Fruit fly (Drosophila melanogaster) whole organism, embryonic: ENCODE data around the gene DCP2.

Source experiments
- Asciz ChIP-seq: fragments of 200-800 bp; sonication (Bioruptor generic); optimal IDR thresholded peaks from 2 replicates; lab custom pipeline; 2017; ENCODE audit warnings: missing biosample characterization, mild to moderate bottlenecking, missing genetic modification characterization, missing genetic modification reagents
- CG10147 ChIP-seq: fragments of 200-800 bp; sonication (Bioruptor generic); optimal IDR thresholded peaks from 2 replicates; lab custom pipeline; 2019; ENCODE audit warnings: missing biosample characterization, mild to moderate bottlenecking, missing genetic modification characterization, moderate library complexity
- CG10209 ChIP-seq: fragments of 200-800 bp; sonication (Bioruptor generic); optimal IDR thresholded peaks from 3 replicates; lab custom pipeline; 2017; ENCODE audit warnings: missing biosample characterization, mild to moderate bottlenecking, missing genetic modification characterization, missing genetic modification reagents
- CG11093 ChIP-seq: fragments of 200-800 bp; sonication (Bioruptor generic); IDR thresholded peaks from 3 replicates; pipeline ENCODE4 v1.3.6; 2022; ENCODE audit warnings: missing biosample characterization, missing genetic modification characterization
- CG11504 ChIP-seq: fragments of 200-800 bp; sonication (Bioruptor generic); optimal IDR thresholded peaks from 3 replicates; lab custom pipeline; 2019; ENCODE audit warnings: missing biosample characterization, mild to moderate bottlenecking, missing genetic modification characterization, moderate library complexity
- CG14441 ChIP-seq: fragments of 200-800 bp; sonication (Bioruptor generic); IDR thresholded peaks from 2 replicates; pipeline ENCODE4 v1.3.6; 2022; ENCODE audit warnings: missing biosample characterization, missing genetic modification characterization
- CG14667 ChIP-seq: fragments of 200-800 bp; sonication (Bioruptor generic); IDR thresholded peaks from 2 replicates; pipeline ENCODE4 v1.3.6; 2022; ENCODE audit warnings: missing biosample characterization, missing genetic modification characterization
- CG17359 ChIP-seq: fragments of 200-800 bp; sonication (Bioruptor generic); optimal IDR thresholded peaks from 3 replicates; lab custom pipeline; 2018; ENCODE audit warnings: missing biosample characterization, mild to moderate bottlenecking, missing genetic modification characterization, moderate library complexity
- CG17829 ChIP-seq: fragments of 200-800 bp; optimal IDR thresholded peaks from 2 replicates; lab custom pipeline; 2019; ENCODE audit warnings: missing biosample characterization, mild to moderate bottlenecking, missing genetic modification characterization, moderate library complexity
- CG18011 ChIP-seq: fragments of 200-800 bp; sonication (Bioruptor generic); optimal IDR thresholded peaks from 2 replicates; lab custom pipeline; 2017; ENCODE audit warnings: missing biosample characterization, missing genetic modification characterization, mild to moderate bottlenecking, moderate library complexity, missing genotype
- CG18599 ChIP-seq: fragments of 200-800 bp; sonication (Bioruptor generic); optimal IDR thresholded peaks from 3 replicates; lab custom pipeline; 2017; ENCODE audit warnings: missing biosample characterization, missing genetic modification characterization, mild to moderate bottlenecking, moderate library complexity, missing genetic modification reagents
- CG2116 ChIP-seq: fragments of 200-800 bp; sonication (Bioruptor generic); optimal IDR thresholded peaks from 3 replicates; lab custom pipeline; 2018; ENCODE audit warnings: missing biosample characterization, mild to moderate bottlenecking, missing genetic modification characterization
- CG2120 ChIP-seq: fragments of 200-800 bp; sonication (Bioruptor generic); optimal IDR thresholded peaks from 3 replicates; lab custom pipeline; 2016; ENCODE audit warnings: missing biosample characterization, missing genetic modification characterization
- CG2678 ChIP-seq: fragments of 200-800 bp; sonication (Bioruptor generic); optimal IDR thresholded peaks from 3 replicates; lab custom pipeline; 2019; ENCODE audit warnings: missing biosample characterization, mild to moderate bottlenecking, missing genetic modification characterization, moderate library complexity
- CG30431 ChIP-seq: fragments of 200-800 bp; sonication (Bioruptor generic); optimal IDR thresholded peaks from 2 replicates; lab custom pipeline; 2017; ENCODE audit warnings: missing biosample characterization, missing genetic modification characterization
- CG33213 ChIP-seq: fragments of 200-800 bp; sonication (Bioruptor generic); optimal IDR thresholded peaks from 3 replicates; lab custom pipeline; 2016; ENCODE audit warnings: missing biosample characterization, missing genetic modification characterization
- CG4854 ChIP-seq: fragments of 200-800 bp; sonication (Bioruptor generic); optimal IDR thresholded peaks from 2 replicates; lab custom pipeline; 2016; ENCODE audit warnings: missing biosample characterization, missing genetic modification characterization, inconsistent platforms
- CG5245 ChIP-seq: fragments of 200-800 bp; sonication (Bioruptor generic); optimal IDR thresholded peaks from 3 replicates; lab custom pipeline; 2016; ENCODE audit warnings: missing biosample characterization, missing genetic modification characterization
- CG6689 ChIP-seq: fragments of 200-800 bp; sonication (Bioruptor generic); IDR thresholded peaks from 2 replicates; pipeline ENCODE4 v1.3.6; 2022; ENCODE audit warnings: missing biosample characterization, missing genetic modification characterization
- CG7357 ChIP-seq: fragments of 200-800 bp; sonication (Bioruptor generic); IDR thresholded peaks from 3 replicates; pipeline ENCODE4 v1.3.6; 2022; ENCODE audit warnings: missing biosample characterization, missing genetic modification characterization
- CG7839 ChIP-seq: fragments of 200-800 bp; sonication (Bioruptor generic); optimal IDR thresholded peaks from 3 replicates; lab custom pipeline; 2018; ENCODE audit warnings: missing biosample characterization, mild to moderate bottlenecking, missing genetic modification characterization, moderate library complexity
- CG8478 ChIP-seq: fragments of >200 bp; optimal IDR thresholded peaks from 2 replicates; lab custom pipeline; 2018
- CoRest ChIP-seq: fragments of 200-800 bp; sonication (Bioruptor generic); optimal IDR thresholded peaks from 3 replicates; lab custom pipeline; 2018; ENCODE audit warnings: missing biosample characterization, mild to moderate bottlenecking, missing genetic modification characterization, moderate library complexity
- Fer1 ChIP-seq: fragments of 200-800 bp; sonication (Bioruptor generic); optimal IDR thresholded peaks from 2 replicates; lab custom pipeline; 2017; ENCODE audit warnings: missing biosample characterization, mild to moderate bottlenecking, missing genetic modification characterization
- HLH54F ChIP-seq: fragments of 200-800 bp; sonication (Bioruptor generic); optimal IDR thresholded peaks from 3 replicates; lab custom pipeline; 2016; ENCODE audit warnings: missing biosample characterization, missing genetic modification characterization
- Hmr ChIP-seq: fragments of 200-800 bp; sonication (Bioruptor generic); optimal IDR thresholded peaks from 3 replicates; lab custom pipeline; 2017; ENCODE audit warnings: mild to moderate bottlenecking, missing biosample characterization, missing genetic modification reagents, missing genetic modification characterization
- Hr51 ChIP-seq, 2 experiments: fragments of 200-800 bp; sonication (Bioruptor generic); optimal IDR thresholded peaks; 2 replicates in 1 of 2; 3 replicates in 1 of 2; lab custom pipeline; 2016 to 2018; ENCODE audit warnings: missing biosample characterization in 2 of 2, missing genetic modification characterization in 2 of 2, mild to moderate bottlenecking in 1 of 2, moderate library complexity in 1 of 2
- Med ChIP-seq: fragments of 200-800 bp; sonication (Bioruptor generic); peaks from one replicate; lab custom pipeline; 2016; ENCODE audit warnings: missing biosample characterization, missing genetic modification characterization, mild to moderate bottlenecking, inconsistent platforms, moderate library complexity
- NC2α ChIP-seq: fragments of 200-800 bp; sonication (Bioruptor generic); optimal IDR thresholded peaks from 2 replicates; lab custom pipeline; 2016; ENCODE audit warnings: missing biosample characterization, missing genetic modification characterization
- NFAT ChIP-seq: fragments of 200-800 bp; sonication (Bioruptor generic); IDR thresholded peaks from 2 replicates; pipeline ENCODE4 v1.3.6; 2022; ENCODE audit warnings: missing biosample characterization, missing genetic modification characterization
- Sry-β ChIP-seq: fragments of 200-800 bp; sonication (Bioruptor generic); optimal IDR thresholded peaks from 2 replicates; lab custom pipeline; 2018; ENCODE audit warnings: missing biosample characterization, mild to moderate bottlenecking, missing genetic modification characterization, moderate library complexity
- al ChIP-seq: fragments of 200-800 bp; sonication (Bioruptor generic); IDR thresholded peaks from 2 replicates; pipeline ENCODE4 v1.3.6; 2022; ENCODE audit warnings: missing biosample characterization, missing genetic modification characterization
- btn ChIP-seq: fragments of 200-800 bp; sonication (Bioruptor generic); optimal IDR thresholded peaks from 2 replicates; lab custom pipeline; 2016; ENCODE audit warnings: missing biosample characterization, missing genetic modification characterization
- cwo ChIP-seq: fragments of 200-800 bp; sonication (Bioruptor generic); optimal IDR thresholded peaks from 3 replicates; lab custom pipeline; 2017; ENCODE audit warnings: missing biosample characterization, missing genetic modification characterization, mild to moderate bottlenecking, moderate library complexity, missing genetic modification reagents
- da ChIP-seq: fragments of 200-800 bp; sonication (Bioruptor generic); optimal IDR thresholded peaks from 2 replicates; lab custom pipeline; 2016; ENCODE audit warnings: missing biosample characterization, missing genetic modification characterization
- dmrt99B ChIP-seq: fragments of 200-800 bp; sonication (Bioruptor generic); optimal IDR thresholded peaks from 2 replicates; lab custom pipeline; 2018; ENCODE audit warnings: missing biosample characterization, mild to moderate bottlenecking, missing genetic modification characterization, moderate library complexity
- eve ChIP-seq, 2 experiments: fragments of >200 bp; optimal IDR thresholded peaks; 2 replicates each; lab custom pipeline; 2017; ENCODE audit warnings: missing biosample characterization in 2 of 2, missing genetic modification characterization in 2 of 2
- gem ChIP-seq: fragments of 200-800 bp; sonication (Bioruptor generic); optimal IDR thresholded peaks from 2 replicates; lab custom pipeline; 2019; ENCODE audit warnings: missing biosample characterization, mild to moderate bottlenecking, missing genetic modification characterization, moderate library complexity
- grau ChIP-seq: fragments of 200-800 bp; optimal IDR thresholded peaks from 3 replicates; lab custom pipeline; 2019; ENCODE audit warnings: missing biosample characterization, mild to moderate bottlenecking, missing genetic modification characterization, moderate library complexity
- lab ChIP-seq: fragments of 200-800 bp; sonication (Bioruptor generic); optimal IDR thresholded peaks from 3 replicates; lab custom pipeline; 2017; ENCODE audit warnings: missing biosample characterization, missing genetic modification characterization, mild to moderate bottlenecking, moderate library complexity, missing genetic modification reagents
- lola ChIP-seq, 3 experiments: fragments of >200 bp in 2 of 3; fragments of 200-800 bp in 1 of 3; sonication (Bioruptor generic) in 1 of 3; optimal IDR thresholded peaks; 2 replicates each; lab custom pipeline; 2017 to 2019; ENCODE audit warnings: missing biosample characterization in 3 of 3, missing genetic modification characterization in 3 of 3, mild to moderate bottlenecking in 1 of 3, moderate library complexity in 1 of 3
- maf-S ChIP-seq: fragments of 200-800 bp; sonication (Bioruptor generic); optimal IDR thresholded peaks from 2 replicates; lab custom pipeline; 2016; ENCODE audit warnings: missing biosample characterization, missing genetic modification characterization
- prd ChIP-seq, 3 experiments: fragments of >200 bp in 2 of 3; fragments of 200-800 bp in 1 of 3; sonication (Bioruptor generic) in 1 of 3; optimal IDR thresholded peaks in 2 of 3; IDR thresholded peaks in 1 of 3; 2 replicates in 2 of 3; 3 replicates in 1 of 3; pipeline versions ENCODE4 v1.3.6 to Lab custom; 2017 to 2022; ENCODE audit warnings: missing biosample characterization in 1 of 3, missing genetic modification characterization in 1 of 3
- ranshi ChIP-seq: fragments of 200-800 bp; sonication (Bioruptor generic); IDR thresholded peaks from 2 replicates; pipeline ENCODE4 v1.3.6; 2022; ENCODE audit warnings: missing biosample characterization, missing genetic modification characterization
- row ChIP-seq: fragments of 200-800 bp; sonication (Bioruptor generic); IDR thresholded peaks from 3 replicates; pipeline ENCODE4 v1.3.6; 2022; ENCODE audit warnings: missing biosample characterization, missing genetic modification characterization
- sima ChIP-seq: fragments of 200-800 bp; sonication (Bioruptor generic); optimal IDR thresholded peaks from 2 replicates; lab custom pipeline; 2016; ENCODE audit warnings: missing biosample characterization, missing genetic modification characterization
- sob ChIP-seq: fragments of 200-800 bp; sonication (Bioruptor generic); IDR thresholded peaks from 2 replicates; pipeline ENCODE4 v1.3.6; 2022; ENCODE audit warnings: missing biosample characterization, missing genetic modification characterization
- yki ChIP-seq: fragments of >200 bp; optimal IDR thresholded peaks from 3 replicates; lab custom pipeline; 2018

The DCP2 gene

dm6 chr3L:15775498-15775897 is 50.7 kb downstream of the DCP2 start (continued):
- TF ChIP-seq lola (GFP tag; optimal IDR thresholded peaks at IDR 0.05; lab: Kevin White, UChicago) (peak in 1 of 3 experiments; percentile 58), Hr51 (GFP tag; optimal IDR thresholded peaks at IDR 0.05; lab: Kevin White, UChicago) (peak in 1 of 2 experiments; percentile 31), CG10147 (GFP tag; lab: Kevin White, UChicago) (peak; percentile 1), NC2α (GFP tag; lab: Kevin White, UChicago) (no peak), da (GFP tag; lab: Kevin White, UChicago) (no peak), CG17829 (tag; lab: Kevin White, UChicago) (peak; percentile 19), CG10209 (GFP tag; lab: Kevin White, UChicago) (peak; percentile 31)

dm6 chr3L:15772239-15772638 is 54.0 kb downstream of the DCP2 start:
- TF ChIP-seq Asciz (GFP tag; lab: Kevin White, UChicago) (no peak), CG18011 (no peak), CG5245 (GFP tag; lab: Kevin White, UChicago) (no peak), CG4854 (GFP tag; lab: Kevin White, UChicago) (no peak), lab (peak; percentile 37), CG8478 (lab: Kevin White, UChicago) (no peak), CG2120 (peak; percentile 29), Sry-β (GFP tag; lab: Kevin White, UChicago) (peak; percentile 21), CG2116 (GFP tag; lab: Kevin White, UChicago) (no peak), CG18599 (GFP tag; lab: Kevin White, UChicago) (peak; percentile 57), btn (no peak), sob (GFP tag; lab: Robert Waterston, UW) (no peak), al (GFP tag; lab: Robert Waterston, UW) (no peak), cwo (GFP tag; lab: Kevin White, UChicago) (peak; percentile 10), ranshi (0 out of 2 replicates have a peak, but pooled peaks have one; percentile 31), CG2678 (tag; lab: Kevin White, UChicago) (peak; percentile 37), gem (peak; percentile 22), eve (GFP tag; optimal IDR thresholded peaks at IDR 0.05; lab: Kevin White, UChicago) (peak in 1 of 2 experiments; percentile 31), row (GFP tag; lab: Robert Waterston, UW) (peak; percentile 44; the same call in 2 of the 3 replicates), Hmr (GFP tag; lab: Kevin White, UChicago) (peak; percentile 12), CG11093 (GFP tag; lab: Robert Waterston, UW) (no peak), CoRest (tag; lab: Kevin White, UChicago) (no peak), HLH54F (GFP tag; lab: Kevin White, UChicago) (no peak), yki (lab: Kevin White, UChicago) (no peak), CG11504 (peak; percentile 2), CG14667 (GFP tag; lab: Robert Waterston, UW) (no peak), CG14441 (GFP tag; lab: Robert Waterston, UW) (no peak)

- TF ChIP-seq CG2120: peak; percentile 18
- TF ChIP-seq CG30431 (GFP tag; lab: Kevin White, UChicago): no peak
- TF ChIP-seq CG33213: no peak
- TF ChIP-seq maf-S (GFP tag; lab: Kevin White, UChicago): no peak
- TF ChIP-seq NFAT (GFP tag; lab: Robert Waterston, UW): no peak
- peak; percentile 50; the same call in 2 of the 3 replicates for TF ChIP-seq row (GFP tag; lab: Robert Waterston, UW)
- TF ChIP-seq Med: peak; percentile 56
- peak; percentile 27 for TF ChIP-seq CG7839 (tag; lab: Kevin White, UChicago)
- 0 out of 3 replicates have a peak, but pooled peaks have one; percentile 19 for TF ChIP-seq CG7357 (GFP tag; lab: Robert Waterston, UW)
- TF ChIP-seq sima (GFP tag; lab: Kevin White, UChicago): no peak
- peak; percentile 22 for TF ChIP-seq grau (tag; lab: Kevin White, UChicago)
- TF ChIP-seq lab: peak; percentile 46
- peak; percentile 37 for TF ChIP-seq dmrt99B (tag; lab: Kevin White, UChicago)
- no peak for TF ChIP-seq prd (optimal IDR thresholded peaks at IDR 0.05; lab: Kevin White, UChicago)
- TF ChIP-seq prd (GFP tag; IDR thresholded peaks at IDR 0.05; lab: Robert Waterston, UW): peak; percentile 39; the same call in 1 of the 3 replicates
- TF ChIP-seq Fer1 (GFP tag; lab: Kevin White, UChicago): peak; percentile 18
- TF ChIP-seq CG6689 (GFP tag; lab: Robert Waterston, UW): peak; percentile 34; the same call in 1 of the 2 replicates
- peak; percentile 2 for TF ChIP-seq CG17359 (tag; lab: Kevin White, UChicago)
These were observed 54.7 kb downstream of the DCP2 start for dm6 chr3L:15771565-15771964.
